Worm (Caenorhabditis elegans) whole organism, young adult: ENCODE data around the gene mob-2.

Source experiments
- B0019.2 ChIP-seq: fragments of 200-800 bp; sonication (Bioruptor generic); conservative IDR thresholded peaks from 2 replicates; pipeline ENCODE4 v1.3.6; 2022; ENCODE audit warnings: missing genetic modification reagents, missing genetic modification characterization, missing compliant biosample characterization
- B0261.1 ChIP-seq: sonication (generic microtip); optimal IDR thresholded peaks from 2 replicates; lab custom pipeline; 2016; ENCODE audit warnings: mild to moderate bottlenecking, missing genetic modification characterization, moderate library complexity, missing compliant biosample characterization
- B0336.3 ChIP-seq: fragments of 200-800 bp; sonication (Bioruptor generic); IDR thresholded peaks from 2 replicates; pipeline ENCODE4 v1.3.6; 2022; ENCODE audit warnings: missing genetic modification characterization, missing compliant biosample characterization
- C17E4.6 ChIP-seq: fragments of 200-800 bp; sonication (Bioruptor generic); IDR thresholded peaks from 2 replicates; pipeline ENCODE4 v1.3.6; 2022; ENCODE audit warnings: missing genetic modification reagents, missing genetic modification characterization, missing compliant biosample characterization
- D2030.7 ChIP-seq: fragments of 200-800 bp; sonication (Bioruptor generic); IDR thresholded peaks from 2 replicates; pipeline ENCODE4 v1.3.6; 2022; ENCODE audit warnings: missing genetic modification reagents, missing genetic modification characterization, missing compliant biosample characterization
- F23B12.7 ChIP-seq: sonication (generic microtip); optimal IDR thresholded peaks from 2 replicates; lab custom pipeline; 2017; ENCODE audit warnings: missing genetic modification characterization, mild to moderate bottlenecking, missing compliant biosample characterization, antibody characterized with exemption, moderate library complexity; ENCODE audit not compliant: insufficient read depth
- F52B5.7 ChIP-seq: sonication (generic microtip); optimal IDR thresholded peaks from 2 replicates; lab custom pipeline; 2016; ENCODE audit warnings: mild to moderate bottlenecking, missing genetic modification characterization, missing compliant biosample characterization
- F55B11.4 ChIP-seq: sonication (generic microtip); optimal IDR thresholded peaks from 2 replicates; lab custom pipeline; 2016; ENCODE audit warnings: missing compliant biosample characterization, missing genetic modification characterization, borderline replicate concordance; ENCODE audit not compliant: insufficient read depth
- F57A8.1 ChIP-seq: fragments of 200-800 bp; sonication (Bioruptor generic); optimal IDR thresholded peaks from 2 replicates; lab custom pipeline; 2018; ENCODE audit warnings: mild to moderate bottlenecking, missing genetic modification characterization, moderate library complexity, missing compliant biosample characterization
- K11D2.4 ChIP-seq: fragments of 200-800 bp; sonication (Bioruptor generic); IDR thresholded peaks from 2 replicates; pipeline ENCODE4 v1.3.6; 2022; ENCODE audit warnings: missing genetic modification reagents, missing genetic modification characterization, missing compliant biosample characterization
- T26A5.8 ChIP-seq: sonication (generic microtip); optimal IDR thresholded peaks from 2 replicates; lab custom pipeline; 2016; ENCODE audit warnings: missing genetic modification characterization, missing compliant biosample characterization
- Y56A3A.18 ChIP-seq: fragments of 200-800 bp; sonication (Bioruptor generic); IDR thresholded peaks from 2 replicates; pipeline ENCODE4 v1.3.6; 2022; ENCODE audit warnings: missing genetic modification reagents, missing genetic modification characterization, missing compliant biosample characterization
- Y79H2A.3 ChIP-seq: fragments of 200-800 bp; sonication (Bioruptor generic); conservative IDR thresholded peaks from 2 replicates; pipeline ENCODE4 v1.3.6; 2022; ENCODE audit warnings: missing genetic modification reagents, missing genetic modification characterization, missing compliant biosample characterization
- aptf-3 ChIP-seq: fragments of 200-800 bp; sonication (Bioruptor generic); IDR thresholded peaks from 2 replicates; pipeline ENCODE4 v1.3.6; 2022; ENCODE audit warnings: missing genetic modification characterization, missing compliant biosample characterization
- attf-3 ChIP-seq: fragments of 200-800 bp; sonication (Bioruptor generic); conservative IDR thresholded peaks from 2 replicates; pipeline ENCODE4 v1.3.6; 2022; ENCODE audit warnings: missing genetic modification reagents, missing genetic modification characterization, missing compliant biosample characterization
- ccch-3 ChIP-seq: fragments of 200-800 bp; sonication (Bioruptor generic); optimal IDR thresholded peaks from 2 replicates; lab custom pipeline; 2018; ENCODE audit warnings: mild to moderate bottlenecking, missing genetic modification characterization, missing compliant biosample characterization
- cebp-1 ChIP-seq, 2 experiments: fragments of 200-800 bp in 1 of 2; sonication (Bioruptor generic) in 1 of 2; sonication (generic microtip) in 1 of 2; IDR thresholded peaks in 1 of 2; optimal IDR thresholded peaks in 1 of 2; 2 replicates each; pipeline versions ENCODE4 v1.3.6 to Lab custom; 2017 to 2022; ENCODE audit warnings: missing compliant biosample characterization in 2 of 2, missing genetic modification characterization in 2 of 2, mild to moderate bottlenecking in 1 of 2, missing genetic modification reagents in 1 of 2, moderate library complexity in 1 of 2
- dox-1 ChIP-seq: fragments of 200-800 bp; sonication (Bioruptor generic); IDR thresholded peaks from 2 replicates; pipeline ENCODE4 v1.3.6; 2022; ENCODE audit warnings: missing genetic modification reagents, missing genetic modification characterization, missing compliant biosample characterization
- egl-18 ChIP-seq: fragments of 200-800 bp; sonication (Bioruptor generic); IDR thresholded peaks from 2 replicates; pipeline ENCODE4 v1.3.6; 2022; ENCODE audit warnings: missing genetic modification reagents, missing genetic modification characterization, missing compliant biosample characterization
- fkh-3 ChIP-seq: sonication (generic microtip); optimal IDR thresholded peaks from 2 replicates; lab custom pipeline; 2016; ENCODE audit warnings: mild to moderate bottlenecking, missing genetic modification characterization, missing compliant biosample characterization
- him-1 ChIP-seq: sonication (generic microtip); optimal IDR thresholded peaks from 2 replicates; lab custom pipeline; 2016; ENCODE audit warnings: missing genotype, missing genetic modification reagents, missing genetic modification characterization, missing compliant biosample characterization
- hlh-26 ChIP-seq: fragments of 200-800 bp; sonication (Bioruptor generic); conservative IDR thresholded peaks from 2 replicates; pipeline ENCODE4 v1.3.6; 2022; ENCODE audit warnings: missing genetic modification reagents, missing genetic modification characterization, missing compliant biosample characterization
- hmg-20 ChIP-seq: fragments of 200-800 bp; sonication (Bioruptor generic); IDR thresholded peaks from 2 replicates; pipeline ENCODE4 v1.3.6; 2022; ENCODE audit warnings: missing genetic modification reagents, missing genetic modification characterization, missing compliant biosample characterization
- hrde-1 ChIP-seq: sonication (generic microtip); optimal IDR thresholded peaks from 2 replicates; lab custom pipeline; 2016; ENCODE audit warnings: missing genetic modification characterization, mild to moderate bottlenecking, missing compliant biosample characterization, moderate library complexity, missing genotype, missing genetic modification reagents, borderline replicate concordance
- let-607 ChIP-seq, 2 experiments: fragments of 200-800 bp in 1 of 2; sonication (Bioruptor generic) in 1 of 2; sonication (generic microtip) in 1 of 2; optimal IDR thresholded peaks; 2 replicates each; lab custom pipeline; 2016 to 2018; ENCODE audit warnings: mild to moderate bottlenecking in 2 of 2, missing compliant biosample characterization in 2 of 2, missing genetic modification characterization in 2 of 2, moderate library complexity in 2 of 2, missing genotype in 1 of 2
- lin-35 ChIP-seq, 3 experiments: fragments of 150-350 bp in 2 of 3; sonication (generic microtip) in 1 of 3; optimal IDR thresholded peaks; 2 replicates each; lab custom pipeline; 2014 to 2018; ENCODE audit warnings: missing biosample characterization in 3 of 3, missing genetic modification characterization in 3 of 3, missing genetic modification reagents in 3 of 3
- lin-40 ChIP-seq: sonication (generic microtip); optimal IDR thresholded peaks from 2 replicates; lab custom pipeline; 2016; ENCODE audit warnings: missing genetic modification characterization, mild to moderate bottlenecking, missing compliant biosample characterization, missing genotype, missing genetic modification reagents
- lin-54 ChIP-seq: fragments of 200-800 bp; sonication (Bioruptor generic); optimal IDR thresholded peaks from 2 replicates; lab custom pipeline; 2018; ENCODE audit warnings: mild to moderate bottlenecking, missing genetic modification characterization, missing compliant biosample characterization
- lsl-1 ChIP-seq: fragments of 200-800 bp; sonication (Bioruptor generic); optimal IDR thresholded peaks from 2 replicates; lab custom pipeline; 2018; ENCODE audit warnings: mild to moderate bottlenecking, missing genetic modification characterization, moderate library complexity, missing compliant biosample characterization
- madf-3 ChIP-seq: fragments of 200-800 bp; sonication (Bioruptor generic); IDR thresholded peaks from 2 replicates; pipeline ENCODE4 v1.3.6; 2022; ENCODE audit warnings: missing genetic modification reagents, missing genetic modification characterization, missing compliant biosample characterization
- madf-6 ChIP-seq: fragments of 200-800 bp; sonication (Bioruptor generic); IDR thresholded peaks from 2 replicates; pipeline ENCODE4 v1.3.6; 2022; ENCODE audit warnings: missing genetic modification reagents, missing genetic modification characterization, missing compliant biosample characterization
- mes-4 ChIP-seq: sonication (generic microtip); optimal IDR thresholded peaks from 2 replicates; lab custom pipeline; 2016; ENCODE audit warnings: missing genotype, missing genetic modification characterization, missing compliant biosample characterization
- nhr-120 ChIP-seq: fragments of 200-800 bp; sonication (Bioruptor generic); IDR thresholded peaks from 2 replicates; pipeline ENCODE4 v1.3.6; 2022; ENCODE audit warnings: missing genetic modification characterization, missing compliant biosample characterization
- nhr-80 ChIP-seq: sonication (generic microtip); optimal IDR thresholded peaks from 2 replicates; lab custom pipeline; 2016; ENCODE audit warnings: missing genetic modification characterization, missing compliant biosample characterization
- pbrm-1 ChIP-seq: fragments of 200-800 bp; sonication (Bioruptor generic); IDR thresholded peaks from 2 replicates; pipeline ENCODE4 v1.3.6; 2022; ENCODE audit warnings: missing genetic modification reagents, missing genetic modification characterization, missing compliant biosample characterization
- rec-8 ChIP-seq, 2 experiments: sonication (generic microtip); optimal IDR thresholded peaks; 2 replicates each; lab custom pipeline; 2016; ENCODE audit warnings: mild to moderate bottlenecking in 2 of 2, missing genetic modification characterization in 2 of 2, missing genetic modification reagents in 2 of 2, missing genotype in 2 of 2, missing biosample characterization in 1 of 2, missing compliant biosample characterization in 1 of 2, moderate library complexity in 1 of 2
- repo-1 ChIP-seq: sonication (generic microtip); optimal IDR thresholded peaks from 2 replicates; lab custom pipeline; 2017; ENCODE audit warnings: mild to moderate bottlenecking, missing genetic modification characterization, missing compliant biosample characterization
- sdz-38 ChIP-seq: sonication (generic microtip); optimal IDR thresholded peaks from 2 replicates; lab custom pipeline; 2016; ENCODE audit warnings: missing genotype, missing genetic modification characterization, missing compliant biosample characterization
- snpc-4 ChIP-seq, 5 experiments: fragments of 150-350 bp in 1 of 5; sonication (generic microtip) in 4 of 5; optimal IDR thresholded peaks; 2 replicates each; lab custom pipeline; 2014 to 2018; ENCODE audit warnings: missing genetic modification characterization in 5 of 5, missing biosample characterization in 3 of 5, antibody characterized with exemption in 2 of 5, mild to moderate bottlenecking in 2 of 5, missing compliant biosample characterization in 2 of 5, missing genotype in 2 of 5, moderate library complexity in 2 of 5, missing genetic modification reagents in 1 of 5
- somi-1 ChIP-seq: fragments of 200-800 bp; sonication (Bioruptor generic); optimal IDR thresholded peaks from 2 replicates; lab custom pipeline; 2018; ENCODE audit warnings: mild to moderate bottlenecking, missing genetic modification characterization, missing compliant biosample characterization
- sptf-2 ChIP-seq: fragments of 200-800 bp; sonication (Bioruptor generic); optimal IDR thresholded peaks from 2 replicates; lab custom pipeline; 2018; ENCODE audit warnings: mild to moderate bottlenecking, missing genetic modification characterization, missing compliant biosample characterization
- tbx-9 ChIP-seq: sonication (generic microtip); optimal IDR thresholded peaks from 2 replicates; lab custom pipeline; 2016; ENCODE audit warnings: borderline replicate concordance, missing genetic modification characterization, inconsistent platforms, missing compliant biosample characterization
- unc-62 ChIP-seq: fragments of 150-350 bp; optimal IDR thresholded peaks from 2 replicates; lab custom pipeline; 2014; ENCODE audit warnings: missing biosample characterization, missing genetic modification reagents, missing genetic modification characterization
- xnd-1 ChIP-seq: sonication (generic microtip); optimal IDR thresholded peaks from 2 replicates; lab custom pipeline; 2016; ENCODE audit warnings: missing genotype, missing genetic modification reagents, missing genetic modification characterization, missing compliant biosample characterization
- zim-3 ChIP-seq: sonication (generic microtip); optimal IDR thresholded peaks from 2 replicates; lab custom pipeline; 2017; ENCODE audit warnings: mild to moderate bottlenecking, missing genetic modification characterization, moderate library complexity, missing compliant biosample characterization
- ztf-22 ChIP-seq: fragments of 200-800 bp; sonication (Bioruptor generic); optimal IDR thresholded peaks from 2 replicates; lab custom pipeline; 2018; ENCODE audit warnings: mild to moderate bottlenecking, missing genetic modification characterization, moderate library complexity, missing compliant biosample characterization
- ztf-26 ChIP-seq: sonication (generic microtip); optimal IDR thresholded peaks from 2 replicates; lab custom pipeline; 2017; ENCODE audit warnings: missing genetic modification characterization, missing compliant biosample characterization

Gene mob-2

ce11 chrX:13108664-13109063, 61.2 kb downstream of the mob-2 start (continued):
- TF ChIP-seq lin-54 (GFP tag; lab: Kevin White, UChicago) (no peak), dox-1 (GFP tag; lab: Robert Waterston, UW) (no peak), aptf-3 (GFP tag; lab: Robert Waterston, UW) (no peak), him-1 (tag; lab: Kevin White, UChicago) (no peak), hrde-1 (no peak), tbx-9 (no peak), ztf-22 (GFP tag; lab: Kevin White, UChicago) (no peak), rec-8 (tag; optimal IDR thresholded peaks at IDR 0.05; lab: Kevin White, UChicago) (no peak), attf-3 (no peak), madf-6 (GFP tag; lab: Robert Waterston, UW) (no peak), zim-3 (no peak), F52B5.7 (tag; lab: Kevin White, UChicago) (no peak), Y79H2A.3 (GFP tag; lab: Robert Waterston, UW) (no peak), egl-18 (GFP tag; lab: Robert Waterston, UW) (no peak), C17E4.6 (GFP tag; lab: Robert Waterston, UW) (no peak), ztf-26 (peak; percentile 67), mes-4 (no peak), K11D2.4 (GFP tag; lab: Robert Waterston, UW) (no peak), snpc-4 (GFP tag; optimal IDR thresholded peaks at IDR 0.05; lab: Kevin White, UChicago) (no peak), snpc-4 (tag; optimal IDR thresholded peaks at IDR 0.05; lab: Kevin White, UChicago) (no peak), repo-1 (tag; lab: Kevin White, UChicago) (peak; percentile 70), sdz-38 (tag; lab: Kevin White, UChicago) (no peak), B0261.1 (no peak), lsl-1 (GFP tag; lab: Kevin White, UChicago) (no peak), cebp-1 (GFP tag; IDR thresholded peaks at IDR 0.05; lab: Robert Waterston, UW) (no peak), cebp-1 (tag; optimal IDR thresholded peaks at IDR 0.05; lab: Kevin White, UChicago) (peak; percentile 67), hlh-26 (GFP tag; lab: Robert Waterston, UW) (no peak), somi-1 (no peak), unc-62 (GFP tag; lab: Kevin White, UChicago) (no peak), nhr-120 (GFP tag; lab: Robert Waterston, UW) (no peak), hmg-20 (GFP tag; lab: Robert Waterston, UW) (no peak), D2030.7 (GFP tag; lab: Robert Waterston, UW) (no peak), nhr-80 (tag; lab: Kevin White, UChicago) (no peak), fkh-3 (tag; lab: Kevin White, UChicago) (no peak), F55B11.4 (tag; lab: Kevin White, UChicago) (no peak), pbrm-1 (GFP tag; lab: Robert Waterston, UW) (0 out of 2 replicates have a peak, but pooled peaks have one; percentile 41), F23B12.7 (no peak), xnd-1 (no peak), let-607 (tag; optimal IDR thresholded peaks at IDR 0.05; lab: Kevin White, UChicago) (no peak), B0019.2 (no peak), B0336.3 (GFP tag; lab: Robert Waterston, UW) (peak; percentile 35; the same call in 1 of the 2 replicates), T26A5.8 (tag; lab: Kevin White, UChicago) (no peak), lin-35 (GFP tag; optimal IDR thresholded peaks at IDR 0.05; lab: Kevin White, UChicago) (peak in 1 of 3 experiments; percentile 14), lin-40 (peak; percentile 37), Y56A3A.18 (GFP tag; lab: Robert Waterston, UW) (peak; percentile 73; the same call in 1 of the 2 replicates), F57A8.1 (no peak), sptf-2 (GFP tag; lab: Kevin White, UChicago) (no peak), ccch-3 (GFP tag; lab: Kevin White, UChicago) (no peak), madf-3 (no peak)
